Worm (Caenorhabditis elegans) whole organism, mixed stage, embryonic: ENCODE measurements around the gene T10C6.10.

Experiments
- bed-3 ChIP-seq: fragments of 200-800 bp; sonication (Bioruptor generic); optimal IDR thresholded peaks from 3 replicates; lab custom pipeline; 2018; ENCODE audit warnings: mild to moderate bottlenecking, missing genetic modification characterization, moderate library complexity, missing compliant biosample characterization
- blmp-1 ChIP-seq: fragments of 150-350 bp; optimal IDR thresholded peaks from 2 replicates; lab custom pipeline; 2014; ENCODE audit warnings: missing biosample characterization, missing genetic modification characterization
- ceh-39 ChIP-seq: fragments of 150-350 bp; optimal IDR thresholded peaks from 2 replicates; lab custom pipeline; 2014; ENCODE audit warnings: missing biosample characterization, missing genetic modification characterization
- ceh-43 ChIP-seq: fragments of 200-800 bp; sonication (Bioruptor generic); optimal IDR thresholded peaks from 2 replicates; lab custom pipeline; 2018; ENCODE audit warnings: mild to moderate bottlenecking, missing genetic modification characterization, moderate library complexity, missing compliant biosample characterization
- ceh-83 ChIP-seq: fragments of 200-800 bp; sonication (Bioruptor generic); optimal IDR thresholded peaks from 2 replicates; lab custom pipeline; 2018; ENCODE audit warnings: mild to moderate bottlenecking, missing genetic modification characterization, missing compliant biosample characterization
- ces-1 ChIP-seq: fragments of 150-350 bp; optimal IDR thresholded peaks from 2 replicates; lab custom pipeline; 2014; ENCODE audit warnings: missing biosample characterization, missing genetic modification reagents, missing genetic modification characterization
- cnd-1 ChIP-seq: fragments of 200-800 bp; sonication (Bioruptor generic); optimal IDR thresholded peaks from 2 replicates; lab custom pipeline; 2018; ENCODE audit warnings: mild to moderate bottlenecking, missing genetic modification characterization, missing compliant biosample characterization
- drap-1 ChIP-seq: fragments of 200-800 bp; sonication (Bioruptor generic); optimal IDR thresholded peaks from 3 replicates; lab custom pipeline; 2018; ENCODE audit warnings: mild to moderate bottlenecking, missing genetic modification characterization, missing compliant biosample characterization
- elt-1 ChIP-seq: sonication (generic microtip); optimal IDR thresholded peaks from 2 replicates; lab custom pipeline; 2017; ENCODE audit warnings: missing genetic modification characterization, mild to moderate bottlenecking, missing compliant biosample characterization, antibody characterized with exemption, moderate library complexity, borderline replicate concordance; ENCODE audit not compliant: insufficient read depth
- elt-3 ChIP-seq: fragments of 150-350 bp; optimal IDR thresholded peaks from 2 replicates; lab custom pipeline; 2014; ENCODE audit warnings: missing biosample characterization, missing genetic modification characterization
- flh-1 ChIP-seq: fragments of 200-800 bp; sonication (Bioruptor generic); optimal IDR thresholded peaks from 2 replicates; lab custom pipeline; 2018; ENCODE audit warnings: mild to moderate bottlenecking, missing genetic modification characterization, moderate library complexity, missing compliant biosample characterization
- hlh-1 ChIP-seq: fragments of 150-350 bp; optimal IDR thresholded peaks from 2 replicates; lab custom pipeline; 2014; ENCODE audit warnings: missing biosample characterization, missing genetic modification reagents, missing genetic modification characterization
- lin-13 ChIP-seq: fragments of 150-350 bp; optimal IDR thresholded peaks from 2 replicates; lab custom pipeline; 2014; ENCODE audit warnings: missing biosample characterization, missing genetic modification characterization
- lin-32 ChIP-seq: fragments of 200-800 bp; sonication (Bioruptor generic); optimal IDR thresholded peaks from 2 replicates; lab custom pipeline; 2018; ENCODE audit warnings: mild to moderate bottlenecking, missing genetic modification characterization, missing compliant biosample characterization
- lsy-2 ChIP-seq: fragments of 150-350 bp; optimal IDR thresholded peaks from 2 replicates; lab custom pipeline; 2014; ENCODE audit warnings: missing biosample characterization, missing genetic modification characterization
- mab-5 ChIP-seq: fragments of 150-350 bp; optimal IDR thresholded peaks from 2 replicates; lab custom pipeline; 2014; ENCODE audit warnings: missing biosample characterization, missing genetic modification characterization
- mls-2 ChIP-seq: sonication (generic microtip); optimal IDR thresholded peaks from 2 replicates; lab custom pipeline; 2016; ENCODE audit warnings: mild to moderate bottlenecking, missing genetic modification characterization, moderate library complexity, missing compliant biosample characterization
- nhr-12 ChIP-seq: fragments of 150-350 bp; optimal IDR thresholded peaks from 2 replicates; lab custom pipeline; 2014; ENCODE audit warnings: missing biosample characterization, missing genetic modification characterization
- nhr-2 ChIP-seq: fragments of 150-350 bp; optimal IDR thresholded peaks from 2 replicates; lab custom pipeline; 2014; ENCODE audit warnings: missing biosample characterization, missing genetic modification characterization
- nhr-237 ChIP-seq: fragments of 150-350 bp; optimal IDR thresholded peaks from 2 replicates; lab custom pipeline; 2014; ENCODE audit warnings: missing biosample characterization, missing genetic modification characterization
- pha-4 ChIP-seq: fragments of 150-350 bp; optimal IDR thresholded peaks from 2 replicates; lab custom pipeline; 2018; ENCODE audit warnings: missing biosample characterization, missing genetic modification reagents, missing genetic modification characterization
- sem-2 ChIP-seq: fragments of 200-800 bp; sonication (Bioruptor generic); optimal IDR thresholded peaks from 2 replicates; lab custom pipeline; 2018; ENCODE audit warnings: mild to moderate bottlenecking, missing genetic modification characterization, missing compliant biosample characterization
- snpc-4 ChIP-seq: fragments of 150-350 bp; optimal IDR thresholded peaks from 2 replicates; lab custom pipeline; 2014; ENCODE audit warnings: missing biosample characterization, missing genetic modification characterization
- sptf-1 ChIP-seq: sonication (generic microtip); optimal IDR thresholded peaks from 2 replicates; lab custom pipeline; 2017; ENCODE audit warnings: mild to moderate bottlenecking, missing genetic modification characterization, moderate library complexity, missing compliant biosample characterization
- tbx-8 ChIP-seq: fragments of 200-800 bp; sonication (Bioruptor generic); optimal IDR thresholded peaks from 2 replicates; lab custom pipeline; 2018; ENCODE audit warnings: mild to moderate bottlenecking, missing genetic modification characterization, moderate library complexity, missing compliant biosample characterization
- unc-120 ChIP-seq: sonication (generic microtip); optimal IDR thresholded peaks from 2 replicates; lab custom pipeline; 2017; ENCODE audit warnings: missing genetic modification characterization, missing compliant biosample characterization; ENCODE audit not compliant: poor library complexity, severe bottlenecking
- unc-39 ChIP-seq: fragments of 150-350 bp; optimal IDR thresholded peaks from 2 replicates; lab custom pipeline; 2014; ENCODE audit warnings: missing biosample characterization, missing genetic modification characterization
- unc-62 ChIP-seq: fragments of 150-350 bp; optimal IDR thresholded peaks from 2 replicates; lab custom pipeline; 2014; ENCODE audit warnings: missing biosample characterization, missing genetic modification reagents, missing genetic modification characterization
- zip-8 ChIP-seq: fragments of 150-350 bp; optimal IDR thresholded peaks from 2 replicates; lab custom pipeline; 2014; ENCODE audit warnings: missing biosample characterization, missing genetic modification characterization
- ztf-11 ChIP-seq: fragments of 150-350 bp; optimal IDR thresholded peaks from 2 replicates; lab custom pipeline; 2014; ENCODE audit warnings: missing biosample characterization, missing genetic modification characterization

Gene T10C6.10

DNA sequence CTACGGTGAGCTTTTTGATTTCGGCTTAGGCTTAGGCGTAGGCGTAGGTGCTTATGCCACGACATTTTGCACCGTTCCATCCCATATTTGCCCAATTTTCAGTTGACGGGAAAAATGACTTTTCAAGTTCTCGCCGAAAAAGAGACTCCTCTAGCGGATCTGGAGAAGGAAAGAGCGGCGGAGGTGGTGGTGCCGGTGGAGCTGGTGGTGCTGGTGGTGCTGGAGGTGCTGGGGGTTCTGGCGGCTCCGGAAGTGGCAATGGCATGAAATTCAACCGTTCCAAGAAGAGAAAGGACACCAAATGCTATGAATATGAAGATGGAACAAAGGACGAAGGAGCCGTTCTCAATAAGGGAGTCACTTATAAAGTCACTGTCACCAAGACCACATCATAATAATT lies 10.8 kb downstream of the T10C6.10 start:
- TF ChIP-seq unc-62 (GFP tag; lab: Kevin White, UChicago) (no peak), sptf-1 (no peak), lin-13 (tag; lab: Kevin White, UChicago) (no peak), ceh-83 (GFP tag; lab: Kevin White, UChicago) (no peak), pha-4 (tag; lab: Kevin White, UChicago) (no peak), zip-8 (tag; lab: Kevin White, UChicago) (no peak), sem-2 (GFP tag; lab: Kevin White, UChicago) (no peak), ces-1 (GFP tag; lab: Kevin White, UChicago) (no peak), mab-5 (no peak), nhr-2 (tag; lab: Kevin White, UChicago) (no peak), nhr-237 (no peak), drap-1 (GFP tag; lab: Kevin White, UChicago) (no peak), unc-39 (tag; lab: Kevin White, UChicago) (no peak), lin-32 (GFP tag; lab: Kevin White, UChicago) (no peak), cnd-1 (tag; lab: Kevin White, UChicago) (no peak), bed-3 (GFP tag; lab: Kevin White, UChicago) (no peak), elt-1 (tag; lab: Kevin White, UChicago) (no peak), flh-1 (GFP tag; lab: Kevin White, UChicago) (no peak), hlh-1 (tag; lab: Kevin White, UChicago) (no peak)

DNA sequence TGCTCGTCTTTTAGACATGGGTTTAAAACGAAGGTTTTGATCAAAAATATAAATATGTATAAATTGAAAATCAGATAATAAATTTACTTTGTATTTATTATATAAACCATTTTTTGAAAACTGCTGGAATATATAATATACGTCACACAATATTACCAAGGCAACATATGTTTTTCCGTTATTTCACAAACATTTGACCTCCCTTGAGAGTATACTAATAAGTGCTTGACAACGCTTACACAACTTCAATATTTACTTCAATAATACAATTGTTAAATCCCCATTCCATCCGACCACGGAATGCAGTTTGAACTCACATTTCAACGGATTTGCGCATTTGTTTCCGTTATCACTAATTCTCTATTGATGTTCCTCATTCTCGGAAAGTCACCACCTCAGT lies 11.3 kb downstream of the T10C6.10 start, which contains the start of gene str-198:
Gene str-198, plus strand, starts transcription at position 301 of the 400 bp plus-strand sequence.
- TF ChIP-seq ces-1 (GFP tag; lab: Kevin White, UChicago) (no peak), lsy-2 (tag; lab: Kevin White, UChicago) (no peak), tbx-8 (GFP tag; lab: Kevin White, UChicago) (no peak), elt-3 (tag; lab: Kevin White, UChicago) (no peak), unc-62 (GFP tag; lab: Kevin White, UChicago) (no peak), elt-1 (tag; lab: Kevin White, UChicago) (no peak), bed-3 (GFP tag; lab: Kevin White, UChicago) (no peak), ceh-83 (GFP tag; lab: Kevin White, UChicago) (no peak), lin-32 (GFP tag; lab: Kevin White, UChicago) (no peak), nhr-237 (no peak), ceh-39 (tag; lab: Kevin White, UChicago) (no peak), ztf-11 (tag; lab: Kevin White, UChicago) (no peak), snpc-4 (tag; lab: Kevin White, UChicago) (no peak), zip-8 (tag; lab: Kevin White, UChicago) (no peak), nhr-2 (tag; lab: Kevin White, UChicago) (no peak)

ce11 chrV:16049177-16049576 lies 13.0 kb downstream of the T10C6.10 start, which contains the start of gene best-12:
best-12 (plus strand) TSS chrV:16049477.
- no peak for TF ChIP-seq nhr-237
- no peak for TF ChIP-seq ztf-11 (tag; lab: Kevin White, UChicago)
- no peak for TF ChIP-seq lin-32 (GFP tag; lab: Kevin White, UChicago)
- TF ChIP-seq ces-1 (GFP tag; lab: Kevin White, UChicago): no peak
- TF ChIP-seq blmp-1 (tag; lab: Kevin White, UChicago): no peak
- no peak for TF ChIP-seq nhr-12 (tag; lab: Kevin White, UChicago)
- no peak for TF ChIP-seq unc-120 (tag; lab: Kevin White, UChicago)
- no peak for TF ChIP-seq bed-3 (GFP tag; lab: Kevin White, UChicago)
- TF ChIP-seq sem-2 (GFP tag; lab: Kevin White, UChicago): no peak
- TF ChIP-seq flh-1 (GFP tag; lab: Kevin White, UChicago): no peak
- TF ChIP-seq ceh-43 (GFP tag; lab: Kevin White, UChicago): no peak
- TF ChIP-seq mls-2: no peak
- TF ChIP-seq sptf-1: no peak
- no peak for TF ChIP-seq drap-1 (GFP tag; lab: Kevin White, UChicago)
- TF ChIP-seq unc-62 (GFP tag; lab: Kevin White, UChicago): no peak
- no peak for TF ChIP-seq zip-8 (tag; lab: Kevin White, UChicago)
- TF ChIP-seq tbx-8 (GFP tag; lab: Kevin White, UChicago): no peak

ce11 chrV:16053373-16053772 lies 17.2 kb downstream of the T10C6.10 start, which contains the start of gene F14H3.3:
F14H3.3 (minus strand) TSS chrV:16053473.
- TF ChIP-seq lin-13 (tag; lab: Kevin White, UChicago) (no peak), drap-1 (GFP tag; lab: Kevin White, UChicago) (no peak), ces-1 (GFP tag; lab: Kevin White, UChicago) (no peak), pha-4 (tag; lab: Kevin White, UChicago) (no peak), lsy-2 (tag; lab: Kevin White, UChicago) (no peak)
